Worm (Caenorhabditis elegans) whole organism, L1 larva: Measurements from ENCODE around the gene cls-1.

Source experiments
- lir-3 ChIP-seq: sonication (generic microtip); optimal IDR thresholded peaks from 2 replicates; lab custom pipeline; 2016; ENCODE audit warnings: mild to moderate bottlenecking, missing genetic modification characterization, moderate library complexity, missing compliant biosample characterization; ENCODE audit not compliant: poor library complexity
- nhr-11 ChIP-seq: fragments of 150-350 bp; optimal IDR thresholded peaks from 2 replicates; lab custom pipeline; 2014; ENCODE audit warnings: missing biosample characterization, missing genetic modification characterization

DNA sequence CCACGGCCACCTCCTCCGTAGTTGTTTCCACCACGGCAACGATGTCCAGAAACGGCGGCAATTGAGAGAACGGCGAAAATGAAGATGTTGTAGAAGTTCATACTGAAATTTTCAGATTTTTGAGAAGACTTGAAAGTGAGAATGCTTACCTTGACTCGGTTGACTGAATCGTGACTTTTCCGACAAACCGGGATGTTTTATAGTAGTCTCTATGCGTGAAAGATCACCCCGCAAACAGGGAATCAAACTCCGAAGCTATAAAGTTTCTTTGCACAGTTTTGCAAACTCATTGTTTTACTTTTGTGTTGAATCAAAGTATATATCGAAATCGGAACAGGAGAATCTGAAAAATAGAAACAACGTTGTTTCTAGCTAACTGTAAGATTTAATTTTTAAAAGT lies 45.7 kb upstream of the cls-1 start, which contains the start of gene fipr-20:
- TF ChIP-seq lir-3 (tag; lab: Kevin White, UChicago) (no peak), nhr-11 (tag; lab: Kevin White, UChicago) (no peak)
